Fruit fly (Drosophila melanogaster): ENCODE results near the gene ATPsynE.

ATPsynE gene

DNA sequence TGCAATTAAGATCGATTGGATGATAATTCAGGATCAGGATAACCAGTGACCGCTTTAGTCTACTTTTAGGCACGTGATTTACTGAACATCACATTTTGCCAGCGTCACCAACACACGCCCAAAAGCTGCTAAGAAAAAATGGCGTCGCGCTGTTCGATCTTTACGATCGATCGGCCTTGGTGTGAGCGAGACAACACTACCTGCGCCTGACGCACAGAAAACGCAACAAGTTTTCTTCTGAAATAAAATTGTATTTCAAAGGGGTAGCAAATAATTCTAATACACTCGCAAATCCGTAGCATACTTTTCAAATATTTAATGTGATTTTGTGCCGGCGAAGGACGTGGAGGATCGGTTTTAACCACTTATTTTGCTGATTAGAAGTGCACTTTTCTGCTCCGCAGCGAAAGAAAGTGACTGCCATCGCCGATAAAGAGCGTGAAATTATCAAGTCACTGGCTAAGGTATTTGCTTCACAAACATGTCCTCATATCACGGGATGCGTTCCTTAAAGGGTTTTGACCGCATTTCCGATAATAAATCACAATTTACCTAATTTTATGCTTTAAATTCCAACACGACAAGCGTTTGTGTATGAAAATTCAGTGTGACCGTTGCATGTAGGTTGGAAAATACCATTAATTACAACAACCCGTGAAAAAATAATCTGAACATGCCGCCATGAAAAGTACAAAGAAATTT lies 18.6 kb upstream of the ATPsynE start (continued):
- TF ChIP-seq pho (GFP tag; optimal IDR thresholded peaks at IDR 0.05) = no peak
- TF ChIP-seq grn (GFP tag; optimal IDR thresholded peaks at IDR 0.05) = peak; percentile 90
- no peak for TF ChIP-seq Max (GFP tag; optimal IDR thresholded peaks at IDR 0.05)
- no peak; the same call in 1 of the 2 replicates for TF ChIP-seq CG13287 (GFP tag; IDR thresholded peaks at IDR 0.05; ENCODE audit: partially characterized antibody)
- no peak for TF ChIP-seq hb (GFP tag; IDR thresholded peaks at IDR 0.05; ENCODE audit: partially characterized antibody)
- TF ChIP-seq toy (GFP tag; IDR thresholded peaks at IDR 0.05) = no peak
- no peak for TF ChIP-seq CG8924 (tag; optimal IDR thresholded peaks at IDR 0.05)
- no peak for TF ChIP-seq Sox100B (GFP tag; optimal IDR thresholded peaks at IDR 0.05)

DNA sequence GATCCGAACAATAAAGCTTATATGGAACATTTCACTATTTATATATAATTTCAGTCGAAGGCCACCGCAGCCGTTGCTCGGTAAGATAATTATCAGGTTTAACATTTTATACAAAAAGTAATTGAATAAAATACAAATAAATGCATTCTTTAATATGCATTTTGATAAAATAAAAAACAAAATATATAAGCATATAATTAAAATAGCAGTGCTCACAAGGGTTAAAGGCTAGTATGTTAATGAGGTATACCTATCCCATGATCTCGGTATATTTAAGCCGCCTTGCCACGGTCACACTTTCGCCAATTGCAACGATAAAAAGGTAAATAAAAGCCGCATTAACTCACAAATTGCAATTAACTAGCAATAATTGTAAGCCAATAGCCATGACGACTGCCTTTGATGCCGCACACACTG lies 17.9 kb upstream of the ATPsynE start, which contains the start of gene Polr2I:
Gene Polr2I, plus strand, starts transcription at position 289 of the 417 bp plus-strand sequence.
- TF ChIP-seq CG9215 (GFP tag; IDR thresholded peaks at IDR 0.05) (peak; percentile 37), Ptx1 (GFP tag; IDR thresholded peaks at IDR 0.05) (peak; percentile 47; the same call in 1 of the 2 replicates), oc (tag; optimal IDR thresholded peaks at IDR 0.05) (no peak), Usf (GFP tag; optimal IDR thresholded peaks at IDR 0.05) (peak; percentile 35), Oli (tag; optimal IDR thresholded peaks at IDR 0.05) (peak; percentile 22), CG18262 (tag; optimal IDR thresholded peaks at IDR 0.05) (peak; percentile 50), Meics (GFP tag; optimal IDR thresholded peaks at IDR 0.05) (peak; percentile 25), Dll (GFP tag; IDR thresholded peaks at IDR 0.05; ENCODE audit: partially characterized antibody) (0 out of 4 replicates have a peak, but pooled peaks have one; percentile 49), hb (GFP tag; IDR thresholded peaks at IDR 0.05; ENCODE audit: partially characterized antibody) (no peak), sna (GFP tag; IDR thresholded peaks at IDR 0.05; ENCODE audit: partially characterized antibody) (no peak), CG30020 (tag; optimal IDR thresholded peaks at IDR 0.05) (peak; percentile 29), CG16815 (GFP tag; optimal IDR thresholded peaks at IDR 0.05) (peak; percentile 16), CG17385 (GFP tag; optimal IDR thresholded peaks at IDR 0.05) (peak; percentile 27), Abd-B (GFP tag; optimal IDR thresholded peaks at IDR 0.05) (peak; percentile 61), nmo (GFP tag; optimal IDR thresholded peaks at IDR 0.05) (peak; percentile 72), Rfx (GFP tag; IDR thresholded peaks at IDR 0.05) (peak; percentile 33; the same call in 1 of the 2 replicates), CG1233 (GFP tag; optimal IDR thresholded peaks at IDR 0.05) (peak; percentile 16), CG7556 (GFP tag; optimal IDR thresholded peaks at IDR 0.05) (peak; percentile 37), phol (tag; optimal IDR thresholded peaks at IDR 0.05) (peak; percentile 76), CG11247 (GFP tag; IDR thresholded peaks at IDR 0.05) (no peak), tgo (GFP tag; IDR thresholded peaks at IDR 0.05) (peak; percentile 37; the same call in 2 of the 3 replicates), Aef1 (GFP tag; IDR thresholded peaks at IDR 0.05) (peak; percentile 37; the same call in 1 of the 3 replicates), row (GFP tag; IDR thresholded peaks at IDR 0.05) (peak; percentile 84), CG2712 (tag; optimal IDR thresholded peaks at IDR 0.05) (peak; percentile 54), crol (GFP tag; IDR thresholded peaks at IDR 0.05) (no peak), hbn (GFP tag; IDR thresholded peaks at IDR 0.05; ENCODE audit: partially characterized antibody) (no peak), zen (tag; optimal IDR thresholded peaks at IDR 0.05) (peak; percentile 36), Chrac-16 (GFP tag; optimal IDR thresholded peaks at IDR 0.05) (peak; percentile 39), lmd (GFP tag; IDR thresholded peaks at IDR 0.05) (peak; percentile 26; the same call in 1 of the 2 replicates), mirr (GFP tag; optimal IDR thresholded peaks at IDR 0.05) (no peak), Nf-YC (tag; optimal IDR thresholded peaks at IDR 0.05) (peak; percentile 34), slbo (GFP tag; IDR thresholded peaks at IDR 0.05) (peak; percentile 57; the same call in 1 of the 2 replicates), CG32772 (GFP tag; IDR thresholded peaks at IDR 0.05) (no peak), CG17829 (tag; optimal IDR thresholded peaks at IDR 0.05) (peak; percentile 37), BEAF-32 (GFP tag; optimal IDR thresholded peaks at IDR 0.05) (peak; percentile 30), CG6689 (GFP tag; IDR thresholded peaks at IDR 0.05) (peak; percentile 42), Dek (tag; optimal IDR thresholded peaks at IDR 0.05) (peak; percentile 13), esg (GFP tag; conservative IDR thresholded peaks at IDR 0.05) (0 out of 2 replicates have a peak, but pooled peaks have one; percentile 6), CG5180 (GFP tag; optimal IDR thresholded peaks at IDR 0.05) (no peak), Atf6 (GFP tag; IDR thresholded peaks at IDR 0.05) (peak; percentile 28; the same call in 1 of the 2 replicates)
